Fruit fly (Drosophila melanogaster) whole organism, prepupa: ENCODE data around the gene CG33631.

ENCODE experiments used
- Blimp-1 ChIP-seq: fragments of 200-800 bp; sonication (Bioruptor generic); optimal IDR thresholded peaks from 3 replicates; lab custom pipeline; 2017; ENCODE audit warnings: missing biosample characterization, missing genetic modification characterization, mild to moderate bottlenecking, moderate library complexity, missing genetic modification reagents
- CG10631 ChIP-seq: fragments of 200-800 bp; sonication (Bioruptor generic); optimal IDR thresholded peaks from 2 replicates; lab custom pipeline; 2016; ENCODE audit warnings: missing biosample characterization, missing genetic modification characterization
- CG11294 ChIP-seq: fragments of 200-800 bp; sonication (Bioruptor generic); IDR thresholded peaks from 2 replicates; pipeline ENCODE4 v1.3.6; 2022; ENCODE audit warnings: missing biosample characterization, missing genetic modification characterization
- CG11762 ChIP-seq: fragments of 200-800 bp; sonication (Bioruptor generic); optimal IDR thresholded peaks from 3 replicates; lab custom pipeline; 2016; ENCODE audit warnings: missing biosample characterization, missing genetic modification characterization; ENCODE audit not compliant: insufficient read depth
- CG11902 ChIP-seq: fragments of 200-800 bp; sonication (Bioruptor generic); optimal IDR thresholded peaks from 3 replicates; lab custom pipeline; 2016; ENCODE audit warnings: missing biosample characterization, missing genetic modification characterization
- CG15336 ChIP-seq: fragments of 200-800 bp; sonication (Bioruptor generic); IDR thresholded peaks from 2 replicates; pipeline ENCODE4 v1.3.6; 2022; ENCODE audit warnings: missing biosample characterization, missing genetic modification characterization
- CG1621 ChIP-seq: fragments of 200-800 bp; sonication (Bioruptor generic); optimal IDR thresholded peaks from 3 replicates; lab custom pipeline; 2018; ENCODE audit warnings: missing biosample characterization, mild to moderate bottlenecking, missing genetic modification characterization
- CG16779 ChIP-seq: fragments of 200-800 bp; sonication (Bioruptor generic); optimal IDR thresholded peaks from 3 replicates; lab custom pipeline; 2017; ENCODE audit warnings: missing biosample characterization, mild to moderate bottlenecking, missing genetic modification characterization
- CG31627 ChIP-seq: fragments of 200-800 bp; sonication (Bioruptor generic); optimal IDR thresholded peaks from 3 replicates; lab custom pipeline; 2016; ENCODE audit warnings: missing biosample characterization, missing genetic modification characterization
- CG34406 ChIP-seq: fragments of 200-800 bp; sonication (Bioruptor generic); optimal IDR thresholded peaks from 3 replicates; lab custom pipeline; 2016; ENCODE audit warnings: missing biosample characterization, missing genetic modification characterization
- CG3919 ChIP-seq: fragments of 200-800 bp; sonication (Bioruptor generic); optimal IDR thresholded peaks from 3 replicates; lab custom pipeline; 2016; ENCODE audit warnings: missing biosample characterization, missing genetic modification characterization
- CG4318 ChIP-seq: fragments of 200-800 bp; sonication (Bioruptor generic); optimal IDR thresholded peaks from 3 replicates; lab custom pipeline; 2017; ENCODE audit warnings: missing biosample characterization, mild to moderate bottlenecking, missing genetic modification characterization
- CG6163 ChIP-seq: fragments of 200-800 bp; sonication (Bioruptor generic); IDR thresholded peaks from 3 replicates; pipeline ENCODE4 v1.3.6; 2022; ENCODE audit warnings: missing biosample characterization, missing genetic modification characterization
- CG6276 ChIP-seq: fragments of 200-800 bp; sonication (Bioruptor generic); optimal IDR thresholded peaks from 2 replicates; lab custom pipeline; 2017; ENCODE audit warnings: missing biosample characterization, mild to moderate bottlenecking, missing genetic modification characterization
- CG6808 ChIP-seq: fragments of 200-800 bp; sonication (Bioruptor generic); optimal IDR thresholded peaks from 3 replicates; lab custom pipeline; 2017; ENCODE audit warnings: missing biosample characterization, missing genetic modification characterization, mild to moderate bottlenecking, moderate library complexity, missing genetic modification reagents
- CG6854 ChIP-seq: fragments of 200-800 bp; sonication (Bioruptor generic); optimal IDR thresholded peaks from 2 replicates; lab custom pipeline; 2017; ENCODE audit warnings: missing biosample characterization, mild to moderate bottlenecking, missing genetic modification characterization
- CG7368 ChIP-seq: fragments of 200-800 bp; sonication (Bioruptor generic); optimal IDR thresholded peaks from 3 replicates; lab custom pipeline; 2016; ENCODE audit warnings: missing biosample characterization, missing genetic modification characterization
- CG8119 ChIP-seq: fragments of 200-800 bp; sonication (Bioruptor generic); IDR thresholded peaks from 3 replicates; pipeline ENCODE4 v1.3.6; 2022; ENCODE audit warnings: missing biosample characterization, missing genetic modification characterization
- CG8632 ChIP-seq: fragments of 200-800 bp; sonication (Bioruptor generic); optimal IDR thresholded peaks from 3 replicates; lab custom pipeline; 2016; ENCODE audit warnings: missing biosample characterization, missing genetic modification characterization
- CG9139 ChIP-seq: fragments of 200-800 bp; sonication (Bioruptor generic); optimal IDR thresholded peaks from 3 replicates; lab custom pipeline; 2017; ENCODE audit warnings: missing biosample characterization, mild to moderate bottlenecking, missing genetic modification characterization
- Eip75B ChIP-seq: fragments of 200-800 bp; sonication (Bioruptor generic); optimal IDR thresholded peaks from 3 replicates; lab custom pipeline; 2016; ENCODE audit warnings: missing biosample characterization, missing genetic modification characterization
- Eip78C ChIP-seq: fragments of 200-800 bp; sonication (Bioruptor generic); peaks from one replicate; lab custom pipeline; 2016; ENCODE audit warnings: missing biosample characterization, missing genetic modification characterization
- Eip93F ChIP-seq: fragments of 200-800 bp; sonication (Bioruptor generic); optimal IDR thresholded peaks from 2 replicates; lab custom pipeline; 2016; ENCODE audit warnings: missing biosample characterization, mild to moderate bottlenecking, missing genetic modification characterization
- Ets21C ChIP-seq: fragments of 200-800 bp; sonication (Bioruptor generic); optimal IDR thresholded peaks from 3 replicates; lab custom pipeline; 2016; ENCODE audit warnings: missing biosample characterization, missing genetic modification characterization
- Gug ChIP-seq: fragments of 200-800 bp; sonication (Bioruptor generic); IDR thresholded peaks from 2 replicates; pipeline ENCODE4 v1.3.6; 2022; ENCODE audit warnings: missing biosample characterization, missing genetic modification characterization
- Hr39 ChIP-seq: fragments of 200-800 bp; sonication (Bioruptor generic); optimal IDR thresholded peaks from 2 replicates; lab custom pipeline; 2016; ENCODE audit warnings: missing biosample characterization, missing genetic modification characterization
- Hr4 ChIP-seq: fragments of 200-800 bp; sonication (Bioruptor generic); optimal IDR thresholded peaks from 3 replicates; lab custom pipeline; 2016; ENCODE audit warnings: missing biosample characterization, missing genetic modification characterization
- Lpt ChIP-seq: fragments of 200-800 bp; sonication (Bioruptor generic); optimal IDR thresholded peaks from 3 replicates; lab custom pipeline; 2016; ENCODE audit warnings: missing biosample characterization, missing genetic modification characterization
- Met ChIP-seq: fragments of 200-800 bp; sonication (Bioruptor generic); optimal IDR thresholded peaks from 3 replicates; lab custom pipeline; 2016; ENCODE audit warnings: missing biosample characterization, missing genetic modification characterization
- OdsH ChIP-seq: fragments of 200-800 bp; sonication (Bioruptor generic); optimal IDR thresholded peaks from 3 replicates; lab custom pipeline; 2016; ENCODE audit warnings: missing biosample characterization, missing genetic modification characterization
- Sox102F ChIP-seq: fragments of 200-800 bp; sonication (Bioruptor generic); optimal IDR thresholded peaks from 2 replicates; lab custom pipeline; 2016; ENCODE audit warnings: missing biosample characterization, mild to moderate bottlenecking, missing genetic modification characterization
- Sox14 ChIP-seq: fragments of 200-800 bp; sonication (Bioruptor generic); optimal IDR thresholded peaks from 3 replicates; lab custom pipeline; 2016; ENCODE audit warnings: missing biosample characterization, missing genetic modification characterization
- Sox15 ChIP-seq: fragments of 200-800 bp; sonication (Bioruptor generic); optimal IDR thresholded peaks from 3 replicates; lab custom pipeline; 2016; ENCODE audit warnings: missing biosample characterization, missing genetic modification characterization
- achi ChIP-seq: fragments of 200-800 bp; sonication (Bioruptor generic); optimal IDR thresholded peaks from 3 replicates; lab custom pipeline; 2016; ENCODE audit warnings: missing biosample characterization, missing genetic modification characterization
- acj6 ChIP-seq: fragments of 200-800 bp; sonication (Bioruptor generic); optimal IDR thresholded peaks from 3 replicates; lab custom pipeline; 2016; ENCODE audit warnings: missing biosample characterization, missing genetic modification characterization
- dsx ChIP-seq: fragments of 200-800 bp; optimal IDR thresholded peaks from 3 replicates; lab custom pipeline; 2019; ENCODE audit warnings: missing biosample characterization, mild to moderate bottlenecking, missing genetic modification characterization, moderate library complexity; ENCODE audit not compliant: poor library complexity, severe bottlenecking
- eg ChIP-seq: fragments of 200-800 bp; sonication (Bioruptor generic); IDR thresholded peaks from 3 replicates; pipeline ENCODE4 v1.3.6; 2022; ENCODE audit warnings: missing biosample characterization, missing genetic modification characterization
- esn ChIP-seq: fragments of 200-800 bp; sonication (Bioruptor generic); optimal IDR thresholded peaks from 2 replicates; lab custom pipeline; 2016; ENCODE audit warnings: missing biosample characterization, mild to moderate bottlenecking, missing genetic modification characterization, moderate library complexity
- fd59A ChIP-seq: fragments of 200-800 bp; sonication (Bioruptor generic); optimal IDR thresholded peaks from 2 replicates; lab custom pipeline; 2017; ENCODE audit warnings: missing biosample characterization, mild to moderate bottlenecking, missing genetic modification characterization, missing genetic modification reagents
- fd85E ChIP-seq: fragments of 200-800 bp; sonication (Bioruptor generic); optimal IDR thresholded peaks from 3 replicates; lab custom pipeline; 2016; ENCODE audit warnings: missing biosample characterization, missing genetic modification characterization
- fkh ChIP-seq: fragments of 200-800 bp; sonication (Bioruptor generic); optimal IDR thresholded peaks from 3 replicates; lab custom pipeline; 2017; ENCODE audit warnings: missing biosample characterization, mild to moderate bottlenecking, missing genetic modification characterization, moderate library complexity
- net ChIP-seq: fragments of 200-800 bp; sonication (Bioruptor generic); optimal IDR thresholded peaks from 3 replicates; lab custom pipeline; 2016; ENCODE audit warnings: missing biosample characterization, missing genetic modification characterization
- spab ChIP-seq: fragments of 200-800 bp; sonication (Bioruptor generic); optimal IDR thresholded peaks from 2 replicates; lab custom pipeline; 2017; ENCODE audit warnings: missing biosample characterization, mild to moderate bottlenecking, missing genetic modification characterization, missing genetic modification reagents
- ss ChIP-seq, 2 experiments: fragments of 200-800 bp; sonication (Bioruptor generic); optimal IDR thresholded peaks; 2 replicates in 1 of 2; 3 replicates in 1 of 2; lab custom pipeline; 2017 to 2018; ENCODE audit warnings: mild to moderate bottlenecking in 2 of 2, missing biosample characterization in 2 of 2, missing genetic modification characterization in 2 of 2, moderate library complexity in 1 of 2
- svp ChIP-seq: fragments of 200-800 bp; sonication (Bioruptor generic); peaks from one replicate; lab custom pipeline; 2016; ENCODE audit warnings: missing biosample characterization, missing genetic modification characterization
- vri ChIP-seq: fragments of 200-800 bp; sonication (Bioruptor generic); optimal IDR thresholded peaks from 3 replicates; lab custom pipeline; 2016; ENCODE audit warnings: missing biosample characterization, mild to moderate bottlenecking, missing genetic modification characterization

The CG33631 gene

DNA sequence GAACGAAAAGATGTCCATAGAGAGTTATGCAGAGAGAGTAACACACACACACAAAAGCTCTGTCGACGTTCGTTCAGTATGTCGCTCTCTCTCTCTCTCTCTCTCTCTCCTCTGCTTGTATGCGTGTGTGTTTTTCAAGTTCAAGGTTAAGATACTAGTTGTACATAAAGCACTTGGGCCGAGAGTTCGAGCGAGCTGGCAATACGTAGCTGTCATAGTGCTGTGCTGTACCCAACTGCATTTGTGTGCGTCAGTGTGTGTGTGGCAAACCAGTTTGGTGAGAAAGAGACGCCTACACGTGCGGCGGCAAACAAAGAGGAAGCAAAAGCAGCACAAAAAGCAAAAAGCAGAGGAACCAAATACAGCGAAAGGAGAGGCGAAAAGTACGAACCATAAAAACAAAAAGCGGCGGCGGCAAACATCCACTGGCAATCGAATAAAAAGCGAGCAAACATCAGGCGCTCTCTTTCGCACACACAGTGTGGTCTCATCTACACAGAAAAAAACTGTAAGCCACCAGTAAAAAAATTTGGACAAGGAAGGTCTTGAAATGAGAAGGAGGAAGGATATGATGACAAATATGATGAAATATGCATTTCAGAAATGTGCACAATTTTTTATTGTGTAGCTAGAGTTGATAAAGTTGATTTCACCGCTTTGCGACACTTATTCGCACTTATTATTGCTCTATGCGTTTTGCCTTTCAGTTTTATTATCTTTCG lies 23.6 kb downstream of the CG33631 start (continued):
- TF ChIP-seq CG3919 (GFP tag; lab: Kevin White, UChicago) = peak; percentile 95
- peak; percentile 90 for TF ChIP-seq CG31627 (GFP tag; lab: Kevin White, UChicago)
- peak; percentile 91 for TF ChIP-seq vri (GFP tag; lab: Kevin White, UChicago)
- peak; percentile 88 for TF ChIP-seq spab
- peak; percentile 92 for TF ChIP-seq Hr39 (GFP tag; lab: Kevin White, UChicago)
- peak; percentile 87 for TF ChIP-seq CG11294 (GFP tag; lab: Robert Waterston, UW)
- peak; percentile 89 for TF ChIP-seq svp (GFP tag; lab: Kevin White, UChicago)
- peak; percentile 51 for TF ChIP-seq fd85E
- peak; percentile 66 for TF ChIP-seq CG6276
- TF ChIP-seq CG10631 (GFP tag; lab: Kevin White, UChicago) = peak; percentile 95

DNA sequence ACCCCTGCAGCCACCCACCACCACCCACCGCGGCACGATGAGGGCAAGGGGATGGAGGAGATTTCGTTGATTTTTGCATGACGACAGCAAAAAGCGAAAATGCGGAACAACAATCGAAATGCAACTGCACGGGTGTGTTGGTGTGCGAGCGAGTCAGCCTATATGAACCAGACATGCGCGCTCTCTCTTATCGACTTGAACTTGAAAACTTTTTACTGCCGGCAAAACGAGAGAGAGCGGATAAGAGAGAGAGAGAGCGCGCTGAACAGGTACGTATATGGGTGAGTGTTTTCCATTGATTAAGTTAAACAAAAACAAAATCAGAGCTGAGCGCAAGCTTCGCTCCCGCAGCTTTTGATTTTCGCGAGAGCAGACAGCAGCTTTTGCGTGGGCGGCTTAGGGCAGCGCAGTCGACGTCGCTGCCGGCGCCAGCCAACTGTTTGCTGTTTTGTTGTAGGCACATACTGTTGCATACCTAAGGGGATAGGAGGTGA lies 25.4 kb downstream of the CG33631 start:
- TF ChIP-seq achi (GFP tag; lab: Kevin White, UChicago) (no peak), CG7368 (GFP tag; lab: Kevin White, UChicago) (peak; percentile 6), Eip78C (GFP tag; lab: Kevin White, UChicago) (peak; percentile 38), acj6 (no peak), CG16779 (tag; lab: Kevin White, UChicago) (peak; percentile 33), Sox14 (GFP tag; lab: Kevin White, UChicago) (peak; percentile 55), fkh (GFP tag; lab: Kevin White, UChicago) (no peak), CG6163 (GFP tag; lab: Robert Waterston, UW) (peak; percentile 55), CG34406 (GFP tag; lab: Kevin White, UChicago) (no peak), CG1621 (tag; lab: Kevin White, UChicago) (no peak), CG6854 (GFP tag; lab: Kevin White, UChicago) (peak; percentile 47), eg (GFP tag; lab: Robert Waterston, UW) (0 out of 3 replicates have a peak, but pooled peaks have one; percentile 30), CG15336 (GFP tag; lab: Robert Waterston, UW) (peak; percentile 44; the same call in 1 of the 2 replicates), fd59A (no peak), Sox102F (peak; percentile 14), Sox15 (GFP tag; lab: Kevin White, UChicago) (no peak), CG6276 (no peak), vri (GFP tag; lab: Kevin White, UChicago) (peak; percentile 82), Eip75B (GFP tag; lab: Kevin White, UChicago) (peak; percentile 36), esn (GFP tag; lab: Kevin White, UChicago) (no peak), Ets21C (GFP tag; lab: Kevin White, UChicago) (no peak), CG4318 (GFP tag; lab: Kevin White, UChicago) (no peak), Gug (GFP tag; lab: Robert Waterston, UW) (no peak), net (no peak), CG11902 (no peak), Eip93F (GFP tag; lab: Kevin White, UChicago) (peak; percentile 55), Hr4 (GFP tag; lab: Kevin White, UChicago) (no peak), OdsH (no peak), Lpt (peak; percentile 2), CG6808 (no peak), CG8632 (GFP tag; lab: Kevin White, UChicago) (no peak), svp (GFP tag; lab: Kevin White, UChicago) (peak; percentile 39), dsx (peak; percentile 27), ss (GFP tag; optimal IDR thresholded peaks at IDR 0.05; lab: Kevin White, UChicago) (peak; percentile 17 to 41), Met (no peak), CG8119 (GFP tag; lab: Robert Waterston, UW) (no peak; the same call in 1 of the 3 replicates), fd85E (no peak), spab (no peak), CG9139 (GFP tag; lab: Kevin White, UChicago) (no peak), Blimp-1 (peak; percentile 75), CG11762 (GFP tag; lab: Kevin White, UChicago) (no peak)
